Fruit fly (Drosophila melanogaster): ENCODE results near the gene CG3713.

Gene CG3713

DNA sequence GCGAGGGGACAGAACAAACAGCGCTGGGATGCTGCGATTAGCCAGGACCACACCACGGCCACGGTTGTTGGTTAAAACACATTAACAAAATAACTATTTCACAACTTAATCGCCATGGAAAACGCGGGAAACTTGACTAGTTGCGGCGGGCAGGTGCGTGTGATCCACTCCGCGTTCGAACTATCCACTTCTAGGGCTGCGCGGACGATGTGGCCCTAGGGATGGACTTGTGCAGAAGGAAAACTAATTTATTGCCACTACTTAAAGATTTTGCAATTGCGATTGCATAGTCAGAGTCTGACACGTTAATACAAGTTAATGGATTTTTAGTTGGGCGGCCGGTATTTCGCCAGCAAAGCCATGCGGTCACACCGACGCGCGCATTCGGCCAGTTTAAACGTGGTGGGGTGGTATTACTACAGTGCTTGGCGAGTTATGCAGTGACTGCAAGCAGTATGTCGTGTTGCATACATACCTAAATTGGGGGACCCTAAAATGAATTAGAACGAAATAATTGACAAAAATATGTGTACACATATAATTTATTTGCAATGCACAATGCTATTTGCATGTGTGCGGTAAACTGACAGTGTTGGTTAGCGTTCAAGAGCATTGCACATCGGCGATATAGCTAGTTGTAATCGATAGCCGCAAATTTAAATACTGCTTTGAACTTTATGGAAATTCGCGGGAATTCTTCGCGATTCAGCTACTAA is 45.6 kb downstream of the CG3713 start, which contains the start of gene Rbf:
TSS of gene Rbf (minus strand) at position 323 of the 716 bp plus-strand sequence.
- no peak for TF ChIP-seq CG17801 (GFP tag; optimal IDR thresholded peaks at IDR 0.05; ENCODE audit: partially characterized antibody)

DNA sequence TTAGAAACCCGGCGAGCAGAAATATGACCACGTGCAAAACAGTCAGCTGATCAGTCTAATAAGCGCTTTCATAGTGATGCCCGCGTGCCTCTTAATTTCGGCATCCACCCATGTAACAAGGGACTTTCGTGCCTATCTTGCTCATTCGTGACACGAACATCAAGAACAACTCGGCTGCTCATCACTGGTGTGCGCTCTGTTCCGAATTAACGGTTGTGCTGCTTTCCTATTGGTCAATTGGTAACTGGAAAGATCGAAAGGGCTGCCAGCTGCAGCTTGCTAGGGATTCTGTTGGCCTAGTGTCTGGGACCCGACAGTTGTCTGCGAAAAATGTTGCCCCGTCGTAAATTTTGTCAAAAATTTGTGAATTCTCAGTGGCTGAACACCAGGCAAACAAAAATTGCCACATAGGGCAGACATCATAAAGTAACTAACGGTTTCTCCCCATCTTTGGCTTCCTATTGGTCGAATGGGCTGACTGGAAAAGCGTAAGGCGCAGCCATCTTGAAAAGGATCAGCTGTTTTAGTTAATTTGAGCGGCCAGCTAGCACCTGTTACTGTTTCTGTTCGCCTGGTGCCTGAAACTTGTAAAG is 50.5 kb downstream of the CG3713 start:
- TF ChIP-seq CG17801 (GFP tag; optimal IDR thresholded peaks at IDR 0.05; ENCODE audit: partially characterized antibody): peak; percentile 72

Measured in ovary, adult (tissue).